Worm (Caenorhabditis elegans) whole organism, early embryonic: ENCODE data around the gene daf-4.

Experiments used
- F13C5.2 ChIP-seq: sonication (generic microtip); optimal IDR thresholded peaks from 2 replicates; lab custom pipeline; 2017; ENCODE audit warnings: mild to moderate bottlenecking, missing genetic modification characterization, inconsistent platforms, missing compliant biosample characterization
- aly-1 ChIP-seq: sonication (generic microtip); optimal IDR thresholded peaks from 2 replicates; lab custom pipeline; 2016; ENCODE audit warnings: missing genetic modification characterization, missing compliant biosample characterization
- ama-1 ChIP-seq: fragments of 150-350 bp; optimal IDR thresholded peaks from 2 replicates; lab custom pipeline; 2014
- ceh-36 ChIP-seq: sonication (generic microtip); optimal IDR thresholded peaks from 2 replicates; lab custom pipeline; 2016; ENCODE audit warnings: missing genetic modification characterization, inconsistent platforms, missing compliant biosample characterization
- ets-7 ChIP-seq: sonication (generic microtip); optimal IDR thresholded peaks from 2 replicates; lab custom pipeline; 2016; ENCODE audit warnings: missing genotype, missing genetic modification characterization, missing compliant biosample characterization
- hmg-4 ChIP-seq: fragments of 200-800 bp; sonication (Bioruptor generic); optimal IDR thresholded peaks from 2 replicates; lab custom pipeline; 2018; ENCODE audit warnings: mild to moderate bottlenecking, missing genetic modification characterization, missing compliant biosample characterization
- pes-1 ChIP-seq: fragments of 200-800 bp; sonication (Bioruptor generic); IDR thresholded peaks from 2 replicates; pipeline ENCODE4 v1.3.6; 2022; ENCODE audit warnings: missing genetic modification reagents, missing genetic modification characterization, missing compliant biosample characterization
- scrt-1 ChIP-seq: fragments of 200-800 bp; sonication (Bioruptor generic); IDR thresholded peaks from 2 replicates; pipeline ENCODE4 v1.3.6; 2022; ENCODE audit warnings: missing genetic modification characterization, missing compliant biosample characterization
- sea-1 ChIP-seq: fragments of 200-800 bp; sonication (Bioruptor generic); conservative IDR thresholded peaks from 2 replicates; pipeline ENCODE4 v1.3.6; 2022; ENCODE audit warnings: missing genetic modification characterization, missing compliant biosample characterization
- tbx-11 ChIP-seq: fragments of 200-800 bp; sonication (Bioruptor generic); IDR thresholded peaks from 2 replicates; pipeline ENCODE4 v1.3.6; 2022; ENCODE audit warnings: missing genetic modification characterization, missing compliant biosample characterization
- tra-4 ChIP-seq: sonication (generic microtip); optimal IDR thresholded peaks from 2 replicates; lab custom pipeline; 2017; ENCODE audit warnings: missing genetic modification characterization, missing compliant biosample characterization

DNA sequence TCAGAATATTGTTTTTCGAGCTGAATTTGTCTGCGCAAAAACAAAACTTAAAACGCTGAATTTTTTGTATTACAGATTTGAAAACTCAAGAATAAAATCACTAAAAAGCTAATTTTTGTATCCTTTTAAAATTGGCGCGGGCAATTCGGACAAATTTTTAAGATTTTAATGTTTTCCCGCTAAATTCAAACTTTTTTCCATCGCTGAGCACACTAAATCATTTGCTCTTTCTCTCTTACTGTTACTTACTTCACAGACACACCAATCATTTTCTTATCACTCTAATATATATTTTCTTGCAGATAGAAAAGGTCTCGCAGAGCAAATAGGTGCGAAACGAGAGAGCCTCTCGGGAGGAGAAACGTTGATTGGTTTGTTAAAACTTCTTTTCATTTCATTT lies 39.0 kb downstream of the daf-4 start, which contains the start of gene par-3:
- TF ChIP-seq ceh-36 (tag; lab: Kevin White, UChicago) (no peak), tra-4 (tag; lab: Kevin White, UChicago) (no peak), aly-1 (tag; lab: Kevin White, UChicago) (no peak), sea-1 (GFP tag; lab: Robert Waterston, UW) (no peak), ama-1 (lab: Kevin White, UChicago) (no peak), F13C5.2 (no peak), scrt-1 (GFP tag; lab: Robert Waterston, UW) (no peak), ets-7 (tag; lab: Kevin White, UChicago) (no peak), tbx-11 (GFP tag; lab: Robert Waterston, UW) (no peak), hmg-4 (GFP tag; lab: Kevin White, UChicago) (no peak), pes-1 (GFP tag; lab: Robert Waterston, UW) (no peak)
